Fruit fly (Drosophila melanogaster) whole organism, wandering third instar larva: Measurements from ENCODE around the gene CG17030.

Experiments used
- Dfd ChIP-seq: fragments of >200 bp; optimal IDR thresholded peaks from 2 replicates; lab custom pipeline; 2017; ENCODE audit warnings: missing biosample characterization, missing genetic modification characterization
- HLH106 ChIP-seq: fragments of 200-800 bp; optimal IDR thresholded peaks from 3 replicates; lab custom pipeline; 2019; ENCODE audit warnings: missing biosample characterization, mild to moderate bottlenecking, missing genetic modification characterization, moderate library complexity
- Hnf4 ChIP-seq: fragments of 200-800 bp; sonication (Bioruptor generic); optimal IDR thresholded peaks from 2 replicates; lab custom pipeline; 2016; ENCODE audit warnings: missing biosample characterization, mild to moderate bottlenecking, missing genetic modification characterization
- OdsH ChIP-seq: fragments of 200-800 bp; sonication (Bioruptor generic); optimal IDR thresholded peaks from 2 replicates; lab custom pipeline; 2016; ENCODE audit warnings: missing biosample characterization, mild to moderate bottlenecking, missing genetic modification characterization
- Rel ChIP-seq, 2 experiments: fragments of 200-800 bp; sonication (Bioruptor generic) in 1 of 2; optimal IDR thresholded peaks; 2 replicates in 1 of 2; 3 replicates in 1 of 2; lab custom pipeline; 2016 to 2019; ENCODE audit warnings: mild to moderate bottlenecking in 2 of 2, missing biosample characterization in 2 of 2, missing genetic modification characterization in 2 of 2, moderate library complexity in 1 of 2
- dl ChIP-seq, 2 experiments: fragments of 175-275, 200-275 bp in 1 of 2; fragments of 200-275 bp in 1 of 2; sonication (Bioruptor generic); optimal IDR thresholded peaks; lab custom pipeline; 2018; ENCODE audit warnings: mild to moderate bottlenecking in 2 of 2, missing biosample characterization in 2 of 2, missing genetic modification characterization in 2 of 2, moderate library complexity in 2 of 2; ENCODE audit not compliant: partially characterized antibody in 2 of 2, insufficient read depth in 1 of 2
- psq ChIP-seq: fragments of 200-800 bp; sonication (Bioruptor generic); optimal IDR thresholded peaks from 3 replicates; lab custom pipeline; 2017; ENCODE audit warnings: missing biosample characterization, mild to moderate bottlenecking, missing genetic modification characterization, moderate library complexity
- sage ChIP-seq: fragments of 200-800 bp; sonication (Bioruptor generic); optimal IDR thresholded peaks from 2 replicates; lab custom pipeline; 2016; ENCODE audit warnings: missing biosample characterization, mild to moderate bottlenecking, missing genetic modification characterization
- usp ChIP-seq: fragments of >200 bp; optimal IDR thresholded peaks from 2 replicates; lab custom pipeline; 2017; ENCODE audit warnings: missing biosample characterization, missing genetic modification characterization

DNA sequence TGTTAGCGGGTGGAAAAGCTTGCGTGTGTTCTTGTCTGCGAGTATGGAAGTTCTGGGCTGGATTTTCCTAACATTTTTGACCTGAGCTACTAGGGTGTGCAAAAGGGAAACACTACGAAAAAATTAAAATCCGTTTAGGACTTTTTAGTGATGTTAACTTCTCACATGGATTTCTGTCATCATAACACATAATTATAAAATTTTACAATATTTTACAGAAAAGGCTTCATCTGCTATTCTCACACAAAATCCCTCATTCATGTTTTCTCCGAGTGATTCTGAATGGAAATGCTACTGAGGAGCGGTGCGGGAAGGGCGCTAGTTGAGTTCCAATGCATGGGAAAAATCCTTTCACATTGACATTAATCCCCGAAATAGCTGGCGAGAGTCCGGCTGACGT, at the start of gene CG17030:
- TF ChIP-seq Dfd (no peak), OdsH (GFP tag; lab: Kevin White, UChicago) (no peak), Hnf4 (GFP tag; lab: Kevin White, UChicago) (no peak), psq (no peak), usp (no peak), dl (GFP tag; optimal IDR thresholded peaks at IDR 0.05; lab: Kevin White, UChicago; ENCODE audit: insufficient read depth in 1 of 2, partially characterized antibody in 2 of 2) (no peak), sage (GFP tag; lab: Kevin White, UChicago) (no peak), HLH106 (no peak), Rel (GFP tag; optimal IDR thresholded peaks at IDR 0.05; lab: Kevin White, UChicago) (no peak), Rel (tag; optimal IDR thresholded peaks at IDR 0.05; lab: Kevin White, UChicago) (no peak)
